Worm (Caenorhabditis elegans) whole organism, L1 larva: Measurements from ENCODE around the gene hpx-2.

ENCODE experiments used
- C16A3.4 ChIP-seq: fragments of 150-350 bp; optimal IDR thresholded peaks from 2 replicates; lab custom pipeline; 2014; ENCODE audit warnings: missing biosample characterization, missing genetic modification characterization
- F16B12.6 ChIP-seq: fragments of 150-350 bp; optimal IDR thresholded peaks from 2 replicates; lab custom pipeline; 2014; ENCODE audit warnings: missing biosample characterization, missing genetic modification characterization
- aha-1 ChIP-seq: fragments of 150-350 bp; optimal IDR thresholded peaks from 2 replicates; lab custom pipeline; 2014; ENCODE audit warnings: missing biosample characterization, missing genetic modification characterization
- alr-1 ChIP-seq: fragments of 200-800 bp; sonication (Bioruptor generic); optimal IDR thresholded peaks from 2 replicates; lab custom pipeline; 2018; ENCODE audit warnings: borderline replicate concordance, mild to moderate bottlenecking, missing genetic modification characterization, missing compliant biosample characterization
- blmp-1 ChIP-seq: fragments of 150-350 bp; optimal IDR thresholded peaks from 2 replicates; lab custom pipeline; 2014; ENCODE audit warnings: missing biosample characterization, missing genetic modification characterization
- ceh-8 ChIP-seq: fragments of 200-800 bp; sonication (Bioruptor generic); optimal IDR thresholded peaks from 2 replicates; lab custom pipeline; 2018; ENCODE audit warnings: mild to moderate bottlenecking, missing genetic modification characterization, moderate library complexity, missing compliant biosample characterization
- ceh-82 ChIP-seq, 3 experiments: fragments of 150-350 bp in 1 of 3; sonication (generic microtip) in 2 of 3; optimal IDR thresholded peaks; 2 replicates each; lab custom pipeline; 2014 to 2017; ENCODE audit warnings: missing biosample characterization in 3 of 3, missing genetic modification characterization in 3 of 3
- ceh-88 ChIP-seq: fragments of 200-800 bp; sonication (Bioruptor generic); IDR thresholded peaks from 2 replicates; pipeline ENCODE4 v1.3.6; 2022; ENCODE audit warnings: missing genetic modification characterization, missing compliant biosample characterization
- ceh-90 ChIP-seq: sonication (generic microtip); optimal IDR thresholded peaks from 2 replicates; lab custom pipeline; 2016; ENCODE audit warnings: missing genetic modification characterization, missing compliant biosample characterization
- ces-1 ChIP-seq: fragments of 150-350 bp; optimal IDR thresholded peaks from 2 replicates; lab custom pipeline; 2014; ENCODE audit warnings: missing biosample characterization, missing genetic modification reagents, missing genetic modification characterization
- dpl-1 ChIP-seq, 3 experiments: fragments of 150-350 bp in 2 of 3; sonication (generic microtip) in 1 of 3; optimal IDR thresholded peaks; 2 replicates each; lab custom pipeline; 2014 to 2017; ENCODE audit warnings: missing biosample characterization in 3 of 3, missing genetic modification characterization in 3 of 3, missing genetic modification reagents in 3 of 3
- dsc-1 ChIP-seq: sonication (generic microtip); optimal IDR thresholded peaks from 2 replicates; lab custom pipeline; 2016; ENCODE audit warnings: mild to moderate bottlenecking, missing genetic modification characterization, missing compliant biosample characterization
- efl-1 ChIP-seq, 4 experiments: fragments of 150-350 bp; optimal IDR thresholded peaks in 3 of 4; peaks in 1 of 4; 1 replicate in 1 of 4; 2 replicates in 3 of 4; lab custom pipeline; 2014; ENCODE audit warnings: missing biosample characterization in 2 of 4, missing genetic modification characterization in 2 of 4, missing genetic modification reagents in 2 of 4
- egl-13 ChIP-seq: sonication (generic microtip); optimal IDR thresholded peaks from 2 replicates; lab custom pipeline; 2016; ENCODE audit warnings: missing genotype, missing genetic modification reagents, missing genetic modification characterization, missing compliant biosample characterization
- egl-27 ChIP-seq, 2 experiments: fragments of 150-350 bp in 1 of 2; sonication (generic microtip); optimal IDR thresholded peaks; 3 replicates each; lab custom pipeline; 2017 to 2018; ENCODE audit warnings: missing biosample characterization in 2 of 2, missing genetic modification characterization in 2 of 2, missing genetic modification reagents in 2 of 2
- elt-2 ChIP-seq: sonication (generic microtip); optimal IDR thresholded peaks from 2 replicates; lab custom pipeline; 2016; ENCODE audit warnings: missing genetic modification characterization, mild to moderate bottlenecking, inconsistent platforms, missing compliant biosample characterization, missing genetic modification reagents
- grh-1 ChIP-seq: fragments of 200-800 bp; sonication (Bioruptor generic); IDR thresholded peaks from 2 replicates; pipeline ENCODE4 v1.3.6; 2022; ENCODE audit warnings: missing genetic modification reagents, missing genetic modification characterization, missing compliant biosample characterization
- hlh-17 ChIP-seq: fragments of 200-800 bp; sonication (Bioruptor generic); optimal IDR thresholded peaks from 2 replicates; lab custom pipeline; 2018; ENCODE audit warnings: missing genetic modification characterization, mild to moderate bottlenecking, missing compliant biosample characterization, moderate library complexity, borderline replicate concordance
- hlh-4 ChIP-seq: sonication (generic microtip); optimal IDR thresholded peaks from 2 replicates; lab custom pipeline; 2016; ENCODE audit warnings: mild to moderate bottlenecking, missing genetic modification characterization, missing compliant biosample characterization
- hpl-2 ChIP-seq: fragments of 150-350 bp; optimal IDR thresholded peaks from 2 replicates; lab custom pipeline; 2014; ENCODE audit warnings: missing biosample characterization, missing genetic modification reagents, missing genetic modification characterization
- irx-1 ChIP-seq: sonication (generic microtip); optimal IDR thresholded peaks from 2 replicates; lab custom pipeline; 2016; ENCODE audit warnings: missing genetic modification characterization, missing compliant biosample characterization
- jun-1 ChIP-seq: fragments of 150-350 bp; optimal IDR thresholded peaks from 2 replicates; lab custom pipeline; 2014; ENCODE audit warnings: missing biosample characterization, missing genetic modification reagents, missing genetic modification characterization
- lin-14 ChIP-seq: fragments of 200-800 bp; sonication (Bioruptor generic); optimal IDR thresholded peaks from 2 replicates; lab custom pipeline; 2018; ENCODE audit warnings: mild to moderate bottlenecking, missing genetic modification characterization, moderate library complexity, missing compliant biosample characterization
- lin-15B ChIP-seq: fragments of 150-350 bp; sonication (generic microtip); optimal IDR thresholded peaks from 3 replicates; lab custom pipeline; 2014; ENCODE audit warnings: missing biosample characterization, missing genetic modification characterization
- lin-35 ChIP-seq, 2 experiments: fragments of 150-350 bp; optimal IDR thresholded peaks; 2 replicates each; lab custom pipeline; 2014; ENCODE audit warnings: missing biosample characterization in 2 of 2, missing genetic modification characterization in 2 of 2, missing genetic modification reagents in 2 of 2
- lsy-2 ChIP-seq, 2 experiments: fragments of 150-350 bp; optimal IDR thresholded peaks; 2 replicates each; lab custom pipeline; 2014; ENCODE audit warnings: missing biosample characterization in 2 of 2, missing genetic modification characterization in 2 of 2
- mdl-1 ChIP-seq, 2 experiments: fragments of 150-350 bp; optimal IDR thresholded peaks; 2 replicates each; lab custom pipeline; 2014 to 2017; ENCODE audit warnings: missing biosample characterization in 2 of 2, missing genetic modification characterization in 2 of 2, inconsistent platforms in 1 of 2
- mef-2 ChIP-seq: fragments of 150-350 bp; optimal IDR thresholded peaks from 2 replicates; lab custom pipeline; 2014; ENCODE audit warnings: missing biosample characterization, missing genetic modification characterization
- nhr-11 ChIP-seq: fragments of 150-350 bp; optimal IDR thresholded peaks from 2 replicates; lab custom pipeline; 2014; ENCODE audit warnings: missing biosample characterization, missing genetic modification characterization
- nhr-19 ChIP-seq: fragments of 200-800 bp; sonication (Bioruptor generic); conservative IDR thresholded peaks from 2 replicates; pipeline ENCODE4 v1.3.6; 2022; ENCODE audit warnings: missing genetic modification characterization, missing compliant biosample characterization
- nhr-20 ChIP-seq: sonication (generic microtip); optimal IDR thresholded peaks from 2 replicates; lab custom pipeline; 2016; ENCODE audit warnings: mild to moderate bottlenecking, missing genetic modification characterization, missing compliant biosample characterization
- nhr-47 ChIP-seq: sonication (generic microtip); optimal IDR thresholded peaks from 2 replicates; lab custom pipeline; 2016; ENCODE audit warnings: mild to moderate bottlenecking, missing genetic modification characterization, moderate library complexity, missing compliant biosample characterization
- nhr-85 ChIP-seq: sonication (generic microtip); peaks from one replicate; lab custom pipeline; 2016; ENCODE audit warnings: missing genetic modification characterization, inconsistent platforms, missing compliant biosample characterization
- pag-3 ChIP-seq: sonication (generic microtip); optimal IDR thresholded peaks from 2 replicates; lab custom pipeline; 2017; ENCODE audit warnings: missing genetic modification characterization, mild to moderate bottlenecking, missing compliant biosample characterization, antibody characterized with exemption, borderline replicate concordance; ENCODE audit not compliant: insufficient read depth
- pax-3 ChIP-seq: fragments of 200-800 bp; sonication (Bioruptor generic); optimal IDR thresholded peaks from 2 replicates; lab custom pipeline; 2018; ENCODE audit warnings: mild to moderate bottlenecking, missing genetic modification characterization, moderate library complexity, missing compliant biosample characterization
- pqm-1 ChIP-seq: sonication (generic microtip); optimal IDR thresholded peaks from 3 replicates; lab custom pipeline; 2017; ENCODE audit warnings: missing biosample characterization, missing genetic modification characterization
- rnt-1 ChIP-seq: sonication (generic microtip); optimal IDR thresholded peaks from 2 replicates; lab custom pipeline; 2016; ENCODE audit warnings: mild to moderate bottlenecking, missing genetic modification characterization, moderate library complexity, missing compliant biosample characterization
- skn-1 ChIP-seq: fragments of 150-350 bp; optimal IDR thresholded peaks from 2 replicates; lab custom pipeline; 2014; ENCODE audit warnings: missing biosample characterization, missing genetic modification characterization
- snpc-4 ChIP-seq: fragments of 150-350 bp; optimal IDR thresholded peaks from 2 replicates; lab custom pipeline; 2014; ENCODE audit warnings: missing biosample characterization, missing genetic modification characterization
- snu-23 ChIP-seq: sonication (generic microtip); optimal IDR thresholded peaks from 2 replicates; lab custom pipeline; 2016; ENCODE audit warnings: missing genetic modification characterization, missing compliant biosample characterization
- sup-37 ChIP-seq: fragments of 200-800 bp; sonication (Bioruptor generic); optimal IDR thresholded peaks from 2 replicates; lab custom pipeline; 2018; ENCODE audit warnings: mild to moderate bottlenecking, missing genetic modification characterization, missing compliant biosample characterization
- unc-130 ChIP-seq: fragments of 150-350 bp; optimal IDR thresholded peaks from 2 replicates; lab custom pipeline; 2017; ENCODE audit warnings: missing biosample characterization, missing genetic modification characterization, inconsistent platforms
- unc-30 ChIP-seq: sonication (generic microtip); optimal IDR thresholded peaks from 2 replicates; lab custom pipeline; 2017; ENCODE audit warnings: missing biosample characterization, missing genetic modification characterization
- unc-62 ChIP-seq: fragments of 150-350 bp; optimal IDR thresholded peaks from 2 replicates; lab custom pipeline; 2014; ENCODE audit warnings: missing biosample characterization, missing genetic modification reagents, missing genetic modification characterization
- ztf-11 ChIP-seq, 2 experiments: sonication (generic microtip); optimal IDR thresholded peaks; 2 replicates each; lab custom pipeline; 2016 to 2017; ENCODE audit warnings: missing genetic modification characterization in 2 of 2, missing biosample characterization in 1 of 2, missing compliant biosample characterization in 1 of 2
- ztf-4 ChIP-seq: fragments of 150-350 bp; optimal IDR thresholded peaks from 2 replicates; lab custom pipeline; 2014; ENCODE audit warnings: missing biosample characterization, missing genetic modification characterization

hpx-2 gene

ce11 chrV:13880163-13880562 is 29.9 kb downstream of the hpx-2 start:
- TF ChIP-seq nhr-20 (no peak), irx-1 (tag; lab: Kevin White, UChicago) (no peak), snpc-4 (tag; lab: Kevin White, UChicago) (no peak), rnt-1 (tag; lab: Kevin White, UChicago) (peak; percentile 3), hpl-2 (GFP tag; lab: Kevin White, UChicago) (no peak), dsc-1 (tag; lab: Kevin White, UChicago) (no peak), sup-37 (no peak), nhr-19 (GFP tag; lab: Robert Waterston, UW) (no peak), nhr-47 (no peak), mef-2 (no peak), lsy-2 (tag; optimal IDR thresholded peaks at IDR 0.05; lab: Kevin White, UChicago) (peak in 1 of 2 experiments; percentile 41), ztf-4 (tag; lab: Kevin White, UChicago) (no peak), ztf-11 (tag; optimal IDR thresholded peaks at IDR 0.05; lab: Kevin White, UChicago) (no peak), efl-1 (optimal IDR thresholded peaks at IDR 0.05; lab: Kevin White, UChicago) (peak; percentile 39 to 54), efl-1 (GFP tag; optimal IDR thresholded peaks at IDR 0.05 in 1 of 2; lab: Kevin White, UChicago) (peak; percentile 57 to 87), aha-1 (no peak), mdl-1 (tag; optimal IDR thresholded peaks at IDR 0.05; lab: Kevin White, UChicago) (no peak), blmp-1 (tag; lab: Kevin White, UChicago) (peak; percentile 4), nhr-85 (tag; lab: Kevin White, UChicago) (no peak), ceh-82 (tag; optimal IDR thresholded peaks at IDR 0.05; lab: Kevin White, UChicago) (no peak), nhr-11 (tag; lab: Kevin White, UChicago) (no peak), skn-1 (tag; lab: Kevin White, UChicago) (no peak), grh-1 (GFP tag; lab: Robert Waterston, UW) (no peak), ceh-88 (no peak), unc-30 (tag; lab: Kevin White, UChicago) (no peak), lin-14 (peak; percentile 58), ces-1 (GFP tag; lab: Kevin White, UChicago) (no peak), hlh-4 (tag; lab: Kevin White, UChicago) (no peak), alr-1 (tag; lab: Kevin White, UChicago) (no peak), egl-27 (tag; optimal IDR thresholded peaks at IDR 0.05; lab: Kevin White, UChicago) (no peak), C16A3.4 (tag; lab: Kevin White, UChicago) (no peak), jun-1 (tag; lab: Kevin White, UChicago) (no peak), pax-3 (tag; lab: Kevin White, UChicago) (no peak), F16B12.6 (tag; lab: Kevin White, UChicago) (no peak), unc-62 (GFP tag; lab: Kevin White, UChicago) (no peak), lin-15B (tag; lab: Kevin White, UChicago) (no peak), snu-23 (peak; percentile 15), hlh-17 (GFP tag; lab: Kevin White, UChicago) (no peak), ceh-8 (GFP tag; lab: Kevin White, UChicago) (no peak), pqm-1 (tag; lab: Kevin White, UChicago) (no peak), egl-13 (tag; lab: Kevin White, UChicago) (no peak), dpl-1 (GFP tag; optimal IDR thresholded peaks at IDR 0.05; lab: Kevin White, UChicago) (peak; percentile 6 to 62 (median 56)), lin-35 (GFP tag; optimal IDR thresholded peaks at IDR 0.05; lab: Kevin White, UChicago) (peak; percentile 19 to 55), unc-130 (tag; lab: Kevin White, UChicago) (no peak), ceh-90 (tag; lab: Kevin White, UChicago) (no peak), pag-3 (tag; lab: Kevin White, UChicago) (no peak), elt-2 (no peak)
- TF ChIP-seq, all 84 proteins: peak for 8
